Fruit fly (Drosophila melanogaster) whole organism, embryonic: ENCODE results near the gene Dph3.

ENCODE experiments used
- Blimp-1 ChIP-seq: fragments of 200-800 bp; sonication (Bioruptor generic); optimal IDR thresholded peaks from 3 replicates; lab custom pipeline; 2018; ENCODE audit warnings: missing biosample characterization, missing genetic modification characterization, mild to moderate bottlenecking, moderate library complexity, missing genetic modification reagents
- CG13775 ChIP-seq: fragments of 200-800 bp; sonication (Bioruptor generic); optimal IDR thresholded peaks from 3 replicates; lab custom pipeline; 2017; ENCODE audit warnings: missing biosample characterization, mild to moderate bottlenecking, missing genetic modification characterization
- CG15011 ChIP-seq: fragments of 200-800 bp; sonication (Bioruptor generic); optimal IDR thresholded peaks from 3 replicates; lab custom pipeline; 2018; ENCODE audit warnings: missing biosample characterization, mild to moderate bottlenecking, missing genetic modification characterization
- CG1603 ChIP-seq: fragments of 200-800 bp; sonication (Bioruptor generic); optimal IDR thresholded peaks from 2 replicates; lab custom pipeline; 2019; ENCODE audit warnings: missing biosample characterization, mild to moderate bottlenecking, missing genetic modification characterization, moderate library complexity
- CG1647 ChIP-seq: fragments of 200-800 bp; sonication (Bioruptor generic); optimal IDR thresholded peaks from 3 replicates; lab custom pipeline; 2016; ENCODE audit warnings: missing biosample characterization, missing genetic modification characterization
- CG17186 ChIP-seq: fragments of 200-800 bp; sonication (Bioruptor generic); optimal IDR thresholded peaks from 3 replicates; lab custom pipeline; 2017; ENCODE audit warnings: missing biosample characterization, missing genetic modification reagents, missing genetic modification characterization
- CG17359 ChIP-seq: fragments of 200-800 bp; sonication (Bioruptor generic); optimal IDR thresholded peaks from 3 replicates; lab custom pipeline; 2018; ENCODE audit warnings: missing biosample characterization, mild to moderate bottlenecking, missing genetic modification characterization, moderate library complexity
- CG18262 ChIP-seq: fragments of 200-800 bp; optimal IDR thresholded peaks from 3 replicates; lab custom pipeline; 2019; ENCODE audit warnings: missing biosample characterization, mild to moderate bottlenecking, missing genetic modification characterization, moderate library complexity
- CG18476 ChIP-seq: fragments of 200-800 bp; sonication (Bioruptor generic); optimal IDR thresholded peaks from 2 replicates; lab custom pipeline; 2016; ENCODE audit warnings: missing biosample characterization, mild to moderate bottlenecking, missing genetic modification characterization
- CG18619 ChIP-seq: fragments of 200-800 bp; sonication (Bioruptor generic); optimal IDR thresholded peaks from 3 replicates; lab custom pipeline; 2017; ENCODE audit warnings: missing biosample characterization, mild to moderate bottlenecking, missing genetic modification characterization
- CG4424 ChIP-seq: fragments of 200-800 bp; sonication (Bioruptor generic); optimal IDR thresholded peaks from 3 replicates; lab custom pipeline; 2016; ENCODE audit warnings: missing biosample characterization, missing genetic modification characterization
- CG4707 ChIP-seq: fragments of 200-800 bp; sonication (Bioruptor generic); optimal IDR thresholded peaks from 2 replicates; lab custom pipeline; 2018; ENCODE audit warnings: missing biosample characterization, mild to moderate bottlenecking, missing genetic modification characterization, moderate library complexity
- CG4820 ChIP-seq: fragments of 200-800 bp; sonication (Bioruptor generic); optimal IDR thresholded peaks from 3 replicates; lab custom pipeline; 2016; ENCODE audit warnings: missing biosample characterization, missing genetic modification characterization
- CG6175 ChIP-seq: fragments of 200-800 bp; sonication (Bioruptor generic); IDR thresholded peaks from 3 replicates; pipeline ENCODE4 v1.3.6; 2022; ENCODE audit warnings: missing biosample characterization, missing genetic modification characterization
- CG9437 ChIP-seq: fragments of 200-800 bp; sonication (Bioruptor generic); optimal IDR thresholded peaks from 2 replicates; lab custom pipeline; 2018; ENCODE audit warnings: missing biosample characterization, mild to moderate bottlenecking, missing genetic modification characterization
- D19B ChIP-seq: fragments of 200-800 bp; sonication (Bioruptor generic); optimal IDR thresholded peaks from 2 replicates; lab custom pipeline; 2017; ENCODE audit warnings: missing biosample characterization, mild to moderate bottlenecking, missing genetic modification characterization
- Dfd ChIP-seq, 2 experiments: fragments of >200 bp; optimal IDR thresholded peaks; 2 replicates each; lab custom pipeline; 2017; ENCODE audit warnings: missing biosample characterization in 2 of 2, missing genetic modification characterization in 2 of 2
- HHEX ChIP-seq: fragments of 200-800 bp; sonication (Bioruptor generic); optimal IDR thresholded peaks from 3 replicates; lab custom pipeline; 2017; ENCODE audit warnings: missing biosample characterization, mild to moderate bottlenecking, missing genetic modification characterization, missing genetic modification reagents
- MBD-R2 ChIP-seq: fragments of 200-800 bp; sonication (Bioruptor generic); IDR thresholded peaks from 2 replicates; pipeline ENCODE4 v1.3.6; 2022; ENCODE audit warnings: missing biosample characterization, missing genetic modification characterization
- Meics ChIP-seq: fragments of 200-800 bp; sonication (Bioruptor generic); optimal IDR thresholded peaks from 2 replicates; lab custom pipeline; 2017; ENCODE audit warnings: missing biosample characterization, mild to moderate bottlenecking, missing genetic modification characterization
- NC2β ChIP-seq: fragments of 200-800 bp; sonication (Bioruptor generic); optimal IDR thresholded peaks from 2 replicates; lab custom pipeline; 2016; ENCODE audit warnings: missing biosample characterization, missing genetic modification characterization
- NK7.1 ChIP-seq: fragments of 200-800 bp; sonication (Bioruptor generic); optimal IDR thresholded peaks from 3 replicates; lab custom pipeline; 2016; ENCODE audit warnings: missing biosample characterization, missing genetic modification characterization
- Poxn ChIP-seq: fragments of 200-800 bp; sonication (Bioruptor generic); IDR thresholded peaks from 2 replicates; pipeline ENCODE4 v1.3.6; 2022; ENCODE audit warnings: missing biosample characterization, missing genetic modification characterization
- Scr ChIP-seq: fragments of 200-800 bp; sonication (Bioruptor generic); IDR thresholded peaks from 2 replicates; pipeline ENCODE4 v1.3.6; 2022; ENCODE audit warnings: missing biosample characterization, missing genetic modification characterization; ENCODE audit not compliant: partially characterized antibody
- Ssrp ChIP-seq: fragments of 200-800 bp; sonication (Bioruptor generic); optimal IDR thresholded peaks from 2 replicates; lab custom pipeline; 2018; ENCODE audit warnings: missing biosample characterization, mild to moderate bottlenecking, missing genetic modification characterization, moderate library complexity
- TFAM ChIP-seq: fragments of 200-800 bp; sonication (Bioruptor generic); optimal IDR thresholded peaks from 2 replicates; lab custom pipeline; 2017; ENCODE audit warnings: missing biosample characterization, missing genetic modification characterization, inconsistent platforms
- YL-1 ChIP-seq: fragments of 200-800 bp; sonication (Bioruptor generic); optimal IDR thresholded peaks from 3 replicates; lab custom pipeline; 2017; ENCODE audit warnings: missing biosample characterization, mild to moderate bottlenecking, missing genetic modification characterization
- ap ChIP-seq: fragments of 200-800 bp; sonication (Bioruptor generic); IDR thresholded peaks from 2 replicates; pipeline ENCODE4 v1.3.6; 2022; ENCODE audit warnings: missing biosample characterization, missing genetic modification characterization
- ash1 ChIP-seq: fragments of 200-800 bp; sonication (Bioruptor generic); optimal IDR thresholded peaks from 2 replicates; lab custom pipeline; 2018; ENCODE audit warnings: missing biosample characterization, mild to moderate bottlenecking, missing genetic modification characterization
- ato ChIP-seq: fragments of 200-800 bp; sonication (Bioruptor generic); IDR thresholded peaks from 2 replicates; pipeline ENCODE4 v1.3.6; 2022; ENCODE audit warnings: missing biosample characterization, missing genetic modification characterization; ENCODE audit not compliant: partially characterized antibody
- bcd ChIP-seq: fragments of 200-800 bp; sonication (Bioruptor generic); optimal IDR thresholded peaks from 2 replicates; lab custom pipeline; 2017; ENCODE audit warnings: missing biosample characterization, mild to moderate bottlenecking, missing genetic modification characterization
- chn ChIP-seq: fragments of 200-800 bp; sonication (Bioruptor generic); optimal IDR thresholded peaks from 2 replicates; lab custom pipeline; 2016; ENCODE audit warnings: missing biosample characterization, missing genetic modification characterization
- cwo ChIP-seq: fragments of 200-800 bp; sonication (Bioruptor generic); optimal IDR thresholded peaks from 3 replicates; lab custom pipeline; 2017; ENCODE audit warnings: missing biosample characterization, missing genetic modification characterization, mild to moderate bottlenecking, moderate library complexity, missing genetic modification reagents
- dati ChIP-seq: fragments of 200-800 bp; sonication (Bioruptor generic); IDR thresholded peaks from 2 replicates; pipeline ENCODE4 v1.3.6; 2022; ENCODE audit warnings: missing biosample characterization, missing genetic modification characterization
- ems ChIP-seq: fragments of 200-800 bp; sonication (Bioruptor generic); optimal IDR thresholded peaks from 3 replicates; lab custom pipeline; 2016; ENCODE audit warnings: missing biosample characterization, missing genetic modification characterization
- exex ChIP-seq: fragments of 200-800 bp; sonication (Bioruptor generic); optimal IDR thresholded peaks from 4 replicates; lab custom pipeline; 2018; ENCODE audit warnings: missing biosample characterization, mild to moderate bottlenecking, missing genetic modification characterization, moderate library complexity
- gce ChIP-seq: fragments of 200-800 bp; sonication (Bioruptor generic); IDR thresholded peaks from 3 replicates; pipeline ENCODE4 v1.3.6; 2022; ENCODE audit warnings: missing biosample characterization, missing genetic modification characterization
- ham ChIP-seq: fragments of 200-800 bp; sonication (Bioruptor generic); IDR thresholded peaks from 2 replicates; pipeline ENCODE4 v1.3.6; 2022; ENCODE audit warnings: missing biosample characterization, missing genetic modification characterization
- jing ChIP-seq: fragments of 200-800 bp; sonication (Bioruptor generic); optimal IDR thresholded peaks from 2 replicates; lab custom pipeline; 2018; ENCODE audit warnings: missing biosample characterization, mild to moderate bottlenecking, missing genetic modification characterization
- kay ChIP-seq: fragments of 200-800 bp; sonication (Bioruptor generic); optimal IDR thresholded peaks from 2 replicates; lab custom pipeline; 2016; ENCODE audit warnings: missing biosample characterization, missing genetic modification characterization
- lola ChIP-seq, 3 experiments: fragments of >200 bp in 2 of 3; fragments of 200-800 bp in 1 of 3; sonication (Bioruptor generic) in 1 of 3; optimal IDR thresholded peaks; 2 replicates each; lab custom pipeline; 2017 to 2019; ENCODE audit warnings: missing biosample characterization in 3 of 3, missing genetic modification characterization in 3 of 3, mild to moderate bottlenecking in 1 of 3, moderate library complexity in 1 of 3
- mld ChIP-seq: fragments of 200-800 bp; sonication (Bioruptor generic); IDR thresholded peaks from 3 replicates; pipeline ENCODE4 v1.3.6; 2022; ENCODE audit warnings: missing biosample characterization, missing genetic modification characterization; ENCODE audit not compliant: partially characterized antibody
- nom ChIP-seq: fragments of 200-800 bp; sonication (Bioruptor generic); optimal IDR thresholded peaks from 2 replicates; lab custom pipeline; 2017; ENCODE audit warnings: missing biosample characterization, missing genetic modification characterization, mild to moderate bottlenecking, moderate library complexity, missing genetic modification reagents
- oc ChIP-seq: fragments of 200-800 bp; sonication (Bioruptor generic); optimal IDR thresholded peaks from 2 replicates; lab custom pipeline; 2018; ENCODE audit warnings: missing biosample characterization, mild to moderate bottlenecking, missing genetic modification characterization, moderate library complexity
- pita ChIP-seq: fragments of 200-800 bp; sonication (Bioruptor generic); optimal IDR thresholded peaks from 2 replicates; lab custom pipeline; 2017; ENCODE audit warnings: missing biosample characterization, mild to moderate bottlenecking, missing genetic modification characterization
- run ChIP-seq: fragments of 200-800 bp; sonication (Bioruptor generic); optimal IDR thresholded peaks from 3 replicates; lab custom pipeline; 2018; ENCODE audit warnings: missing biosample characterization, mild to moderate bottlenecking, missing genetic modification characterization
- trh ChIP-seq: fragments of 200-800 bp; sonication (Bioruptor generic); optimal IDR thresholded peaks from 2 replicates; lab custom pipeline; 2016; ENCODE audit warnings: missing biosample characterization, missing genetic modification characterization
- tx ChIP-seq: fragments of 200-800 bp; sonication (Bioruptor generic); optimal IDR thresholded peaks from 2 replicates; lab custom pipeline; 2016; ENCODE audit warnings: missing biosample characterization, missing genetic modification characterization
- wdn ChIP-seq: fragments of 200-800 bp; sonication (Bioruptor generic); IDR thresholded peaks from 2 replicates; pipeline ENCODE4 v1.3.6; 2022; ENCODE audit warnings: missing biosample characterization, missing genetic modification characterization
- yki ChIP-seq: fragments of >200 bp; optimal IDR thresholded peaks from 3 replicates; lab custom pipeline; 2018

Gene Dph3

dm6 chr3R:11226496-11226895, 5.2 kb upstream of the Dph3 start, which contains the start of gene CG17726 (continued):
- TF ChIP-seq CG1603 = peak; percentile 91
- TF ChIP-seq ap = peak; percentile 99
- TF ChIP-seq CG6175 (GFP tag; lab: Robert Waterston, UW) = peak; percentile 87
- no peak for TF ChIP-seq exex (tag; lab: Kevin White, UChicago)
- TF ChIP-seq nom (GFP tag; lab: Kevin White, UChicago) = peak; percentile 93
- peak; percentile 82 for TF ChIP-seq NK7.1 (GFP tag; lab: Kevin White, UChicago)
- TF ChIP-seq Ssrp (tag; lab: Kevin White, UChicago) = peak; percentile 97
- no peak for TF ChIP-seq ato (GFP tag; lab: Robert Waterston, UW)
- peak; percentile 96 for TF ChIP-seq CG18476 (GFP tag; lab: Kevin White, UChicago)
- peak; percentile 91 for TF ChIP-seq HHEX (GFP tag; lab: Kevin White, UChicago)
- TF ChIP-seq CG17186 = peak; percentile 66
- TF ChIP-seq mld (GFP tag; lab: Robert Waterston, UW) = no peak
- peak; percentile 91 for TF ChIP-seq trh (GFP tag; lab: Kevin White, UChicago)
- no peak for TF ChIP-seq CG15011
- TF ChIP-seq ham = peak; percentile 88; the same call in 1 of the 2 replicates
- peak; percentile 86 for TF ChIP-seq tx (GFP tag; lab: Kevin White, UChicago)
- TF ChIP-seq jing (GFP tag; lab: Kevin White, UChicago) = peak; percentile 92
- no peak for TF ChIP-seq pita (GFP tag; lab: Kevin White, UChicago)
- peak; percentile 99 for TF ChIP-seq D19B (GFP tag; lab: Kevin White, UChicago)
- TF ChIP-seq oc (tag; lab: Kevin White, UChicago) = peak; percentile 98
- no peak for TF ChIP-seq Dfd (GFP tag; optimal IDR thresholded peaks at IDR 0.05; lab: Kevin White, UChicago)
- no peak for TF ChIP-seq Scr
- peak; percentile 94 for TF ChIP-seq dati (GFP tag; lab: Robert Waterston, UW)
- TF ChIP-seq yki = no peak
- TF ChIP-seq NC2β (GFP tag; lab: Kevin White, UChicago) = peak; percentile 76
- TF ChIP-seq CG9437 (GFP tag; lab: Kevin White, UChicago) = peak; percentile 93
- peak in 1 of 3 experiments; percentile 98 for TF ChIP-seq lola (GFP tag; optimal IDR thresholded peaks at IDR 0.05; lab: Kevin White, UChicago)
- peak; percentile 97 for TF ChIP-seq CG4424 (GFP tag; lab: Kevin White, UChicago)
- TF ChIP-seq ems (GFP tag; lab: Kevin White, UChicago) = peak; percentile 87
- peak; percentile 98 for TF ChIP-seq CG18262 (tag; lab: Kevin White, UChicago)
- TF ChIP-seq CG4707 = peak; percentile 92
- TF ChIP-seq wdn (GFP tag; lab: Robert Waterston, UW) = peak; percentile 96
- TF ChIP-seq CG17359 (tag; lab: Kevin White, UChicago) = peak; percentile 98
- TF ChIP-seq CG4820 (GFP tag; lab: Kevin White, UChicago) = peak; percentile 94
- TF ChIP-seq run (tag; lab: Kevin White, UChicago) = peak; percentile 96
- peak; percentile 80 for TF ChIP-seq CG1647
- TF ChIP-seq Poxn = peak; percentile 90
- TF ChIP-seq CG13775 = peak; percentile 96
- TF ChIP-seq TFAM (GFP tag; lab: Kevin White, UChicago) = peak; percentile 90
- peak; percentile 94 for TF ChIP-seq CG18619 (GFP tag; lab: Kevin White, UChicago)
- peak; percentile 94 for TF ChIP-seq chn (GFP tag; lab: Kevin White, UChicago)
- TF ChIP-seq MBD-R2 (GFP tag; lab: Robert Waterston, UW) = peak; percentile 99
- peak; percentile 95 for TF ChIP-seq YL-1 (GFP tag; lab: Kevin White, UChicago)
- TF ChIP-seq Meics (GFP tag; lab: Kevin White, UChicago) = peak; percentile 96
- peak; percentile 95 for TF ChIP-seq bcd (GFP tag; lab: Kevin White, UChicago)
- peak; percentile 87 for TF ChIP-seq kay (GFP tag; lab: Kevin White, UChicago)
- peak; percentile 9 for TF ChIP-seq ash1 (GFP tag; lab: Kevin White, UChicago)
- peak; percentile 89 for TF ChIP-seq cwo (GFP tag; lab: Kevin White, UChicago)
- peak; percentile 98 for TF ChIP-seq gce (GFP tag; lab: Robert Waterston, UW)
- TF ChIP-seq Blimp-1 = peak; percentile 94
